Worm (Caenorhabditis elegans): ENCODE results near the gene srw-83.

The srw-83 gene

ce11 chrV:18456574-18456973 is 30.2 kb downstream of the srw-83 start, which contains the start of gene ZK228.10:
ZK228.10 (plus strand) TSS chrV:18456874.
- TF ChIP-seq mls-2 (tag; optimal IDR thresholded peaks at IDR 0.05), result no peak

ce11 chrV:18461200-18461728 is 34.9 kb downstream of the srw-83 start, which contains the start of gene ZK228.3:
ZK228.3 (minus strand) TSS chrV:18461250.
- TF ChIP-seq elt-1 (tag; optimal IDR thresholded peaks at IDR 0.05; ENCODE audit: borderline replicate concordance, insufficient read depth) (peak; percentile 21), flh-1 (GFP tag; optimal IDR thresholded peaks at IDR 0.05) (no peak)

- TF ChIP-seq sptf-1 (tag; optimal IDR thresholded peaks at IDR 0.05) (no peak), ceh-43 (GFP tag; optimal IDR thresholded peaks at IDR 0.05) (no peak), mls-2 (tag; optimal IDR thresholded peaks at IDR 0.05) (no peak), ztf-11 (tag; optimal IDR thresholded peaks at IDR 0.05) (no peak), zip-8 (tag; optimal IDR thresholded peaks at IDR 0.05) (no peak), elt-1 (tag; optimal IDR thresholded peaks at IDR 0.05; ENCODE audit: borderline replicate concordance, insufficient read depth) (no peak), M03D4.4 (tag; optimal IDR thresholded peaks at IDR 0.05) (no peak), mep-1 (tag; optimal IDR thresholded peaks at IDR 0.05) (no peak), snpc-4 (tag; optimal IDR thresholded peaks at IDR 0.05) (no peak), hlh-1 (tag; optimal IDR thresholded peaks at IDR 0.05) (no peak)
Measured at ce11 chrV:18462365-18462837, 36.0 kb downstream of the srw-83 start, which contains the start of gene ZK228.4. ZK228.4 (plus strand) TSS chrV:18462787.

- TF ChIP-seq pha-4 (tag; optimal IDR thresholded peaks at IDR 0.05), result no peak
- TF ChIP-seq ztf-11 (tag; optimal IDR thresholded peaks at IDR 0.05), result no peak
- TF ChIP-seq M03D4.4 (tag; optimal IDR thresholded peaks at IDR 0.05), result no peak
- no peak for TF ChIP-seq ceh-83 (GFP tag; optimal IDR thresholded peaks at IDR 0.05)
- no peak for TF ChIP-seq ham-2 (GFP tag; optimal IDR thresholded peaks at IDR 0.05)
- TF ChIP-seq drap-1 (GFP tag; optimal IDR thresholded peaks at IDR 0.05), result no peak
- no peak for TF ChIP-seq lsy-2 (tag; optimal IDR thresholded peaks at IDR 0.05)
- no peak for TF ChIP-seq sem-2 (GFP tag; optimal IDR thresholded peaks at IDR 0.05)
- TF ChIP-seq ceh-39 (tag; optimal IDR thresholded peaks at IDR 0.05), result no peak
- TF ChIP-seq elt-3 (tag; optimal IDR thresholded peaks at IDR 0.05), result no peak
- TF ChIP-seq nhr-2 (tag; optimal IDR thresholded peaks at IDR 0.05), result no peak
- TF ChIP-seq mls-2 (tag; optimal IDR thresholded peaks at IDR 0.05), result no peak
- TF ChIP-seq unc-62 (GFP tag; optimal IDR thresholded peaks at IDR 0.05), result no peak
- TF ChIP-seq nhr-76 (tag; optimal IDR thresholded peaks at IDR 0.05), result no peak
- TF ChIP-seq lin-32 (GFP tag; optimal IDR thresholded peaks at IDR 0.05), result no peak
- no peak for TF ChIP-seq tbx-8 (GFP tag; optimal IDR thresholded peaks at IDR 0.05)
- no peak for TF ChIP-seq unc-39 (tag; optimal IDR thresholded peaks at IDR 0.05)
- TF ChIP-seq unc-120 (tag; optimal IDR thresholded peaks at IDR 0.05; ENCODE audit: poor library complexity, severe bottlenecking), result no peak
- TF ChIP-seq blmp-1 (tag; optimal IDR thresholded peaks at IDR 0.05), result no peak
- no peak for TF ChIP-seq nhr-28 (tag; optimal IDR thresholded peaks at IDR 0.05)
Measured at ce11 chrV:18468097-18468496, 41.7 kb downstream of the srw-83 start, which contains the start of gene ZK228.13. ZK228.13 (minus strand) TSS chrV:18468197.

ce11 chrV:18473415-18473814 is 47.0 kb downstream of the srw-83 start, which contains the start of gene srh-182:
srh-182 (minus strand) TSS chrV:18473515.
- TF ChIP-seq nhr-76 (tag; optimal IDR thresholded peaks at IDR 0.05) (no peak), lsy-2 (tag; optimal IDR thresholded peaks at IDR 0.05) (no peak), ceh-39 (tag; optimal IDR thresholded peaks at IDR 0.05) (no peak), nhr-28 (tag; optimal IDR thresholded peaks at IDR 0.05) (no peak), lin-13 (tag; optimal IDR thresholded peaks at IDR 0.05) (no peak), ceh-83 (GFP tag; optimal IDR thresholded peaks at IDR 0.05) (no peak), unc-62 (GFP tag; optimal IDR thresholded peaks at IDR 0.05) (no peak), blmp-1 (tag; optimal IDR thresholded peaks at IDR 0.05) (no peak), sem-2 (GFP tag; optimal IDR thresholded peaks at IDR 0.05) (no peak), pha-4 (tag; optimal IDR thresholded peaks at IDR 0.05) (no peak), ces-1 (GFP tag; optimal IDR thresholded peaks at IDR 0.05) (no peak)

ce11 chrV:18474223-18474622 is 47.8 kb downstream of the srw-83 start, which contains the start of gene srh-181:
srh-181 (plus strand) TSS chrV:18474523.
- no peak for TF ChIP-seq nhr-2 (tag; optimal IDR thresholded peaks at IDR 0.05)
- TF ChIP-seq flh-1 (GFP tag; optimal IDR thresholded peaks at IDR 0.05), result no peak
- no peak for TF ChIP-seq ceh-39 (tag; optimal IDR thresholded peaks at IDR 0.05)
- no peak for TF ChIP-seq ceh-43 (GFP tag; optimal IDR thresholded peaks at IDR 0.05)
- TF ChIP-seq ceh-83 (GFP tag; optimal IDR thresholded peaks at IDR 0.05), result no peak
- no peak for TF ChIP-seq nhr-12 (tag; optimal IDR thresholded peaks at IDR 0.05)
- TF ChIP-seq nhr-28 (tag; optimal IDR thresholded peaks at IDR 0.05), result no peak
- no peak for TF ChIP-seq blmp-1 (tag; optimal IDR thresholded peaks at IDR 0.05)
- TF ChIP-seq drap-1 (GFP tag; optimal IDR thresholded peaks at IDR 0.05), result no peak
- TF ChIP-seq zip-8 (tag; optimal IDR thresholded peaks at IDR 0.05), result no peak
- TF ChIP-seq unc-39 (tag; optimal IDR thresholded peaks at IDR 0.05), result no peak
- TF ChIP-seq pha-4 (tag; optimal IDR thresholded peaks at IDR 0.05), result no peak

Data from whole organism, mixed stage, embryonic.